Worm (Caenorhabditis elegans): ENCODE measurements around the gene srh-105.

srh-105 gene

DNA sequence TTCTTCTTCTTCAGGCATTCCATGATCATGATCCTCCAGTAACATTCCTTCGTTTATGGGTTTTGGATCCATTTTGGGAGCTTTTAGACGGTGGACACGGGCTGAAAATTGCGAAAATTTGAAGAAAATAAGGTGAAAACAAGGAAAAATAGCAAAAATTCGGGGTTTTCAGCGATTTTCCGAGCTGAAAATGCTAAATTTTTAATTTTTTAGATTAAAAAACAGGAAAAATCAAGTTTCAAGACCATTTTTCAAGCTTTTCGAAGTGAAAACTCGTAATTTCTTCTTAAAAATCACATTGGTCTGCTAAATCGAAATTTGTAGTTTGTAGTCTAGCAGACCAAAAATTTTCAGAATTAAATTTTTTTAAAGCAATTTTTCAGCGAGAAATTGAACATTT, 41.9 kb downstream of the srh-105 start, which contains the start of gene nfyb-1:
Gene nfyb-1 (minus strand): TSS at position 101 of the 400 bp plus-strand sequence.
- TF ChIP-seq elt-2 (tag; optimal IDR thresholded peaks at IDR 0.05) (no peak), nhr-77 (tag; optimal IDR thresholded peaks at IDR 0.05) (no peak), ceh-9 (tag; optimal IDR thresholded peaks at IDR 0.05) (no peak), nhr-76 (tag; optimal IDR thresholded peaks at IDR 0.05) (no peak), jun-1 (tag; optimal IDR thresholded peaks at IDR 0.05) (no peak), nhr-237 (tag; optimal IDR thresholded peaks at IDR 0.05) (no peak), sea-2 (GFP tag; optimal IDR thresholded peaks at IDR 0.05) (no peak), tbx-2 (tag; optimal IDR thresholded peaks at IDR 0.05) (no peak)

DNA sequence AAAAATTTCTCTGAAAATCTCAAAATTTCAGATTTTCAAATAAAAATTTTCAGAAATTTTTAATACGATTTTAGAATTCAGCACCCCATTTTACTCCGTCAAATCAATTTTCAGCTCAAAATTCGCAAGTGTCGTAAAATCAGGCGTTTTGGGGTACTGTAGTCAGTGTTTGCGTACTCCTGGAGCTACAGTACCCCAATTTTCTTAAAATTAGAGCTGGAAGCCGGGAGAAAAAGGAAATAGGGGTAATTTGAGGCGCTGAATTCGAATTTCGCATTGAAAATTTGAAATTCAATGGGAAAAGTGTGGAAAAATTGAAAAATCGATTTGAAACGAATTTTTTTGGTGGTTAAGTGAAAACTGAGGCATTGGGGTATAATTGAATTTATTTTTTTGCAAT, 47.8 kb downstream of the srh-105 start:
- no peak for TF ChIP-seq fkh-10 (GFP tag; optimal IDR thresholded peaks at IDR 0.05)
- TF ChIP-seq nhr-43 (tag; optimal IDR thresholded peaks at IDR 0.05; ENCODE audit: poor library complexity, severe bottlenecking) = no peak
- no peak for TF ChIP-seq tbx-2 (tag; optimal IDR thresholded peaks at IDR 0.05)
- TF ChIP-seq egl-27 (tag; optimal IDR thresholded peaks at IDR 0.05) = no peak
- TF ChIP-seq snpc-4 (tag; optimal IDR thresholded peaks at IDR 0.05) = no peak
- TF ChIP-seq mml-1 (tag; optimal IDR thresholded peaks at IDR 0.05) = no peak
- no peak for TF ChIP-seq aly-2 (tag; optimal IDR thresholded peaks at IDR 0.05)
- no peak for TF ChIP-seq nfya-1 (tag; optimal IDR thresholded peaks at IDR 0.05; ENCODE audit: insufficient read depth)
- TF ChIP-seq ceh-82 (tag; optimal IDR thresholded peaks at IDR 0.05) = no peak
- no peak for TF ChIP-seq skn-1 (tag; optimal IDR thresholded peaks at IDR 0.05)

DNA sequence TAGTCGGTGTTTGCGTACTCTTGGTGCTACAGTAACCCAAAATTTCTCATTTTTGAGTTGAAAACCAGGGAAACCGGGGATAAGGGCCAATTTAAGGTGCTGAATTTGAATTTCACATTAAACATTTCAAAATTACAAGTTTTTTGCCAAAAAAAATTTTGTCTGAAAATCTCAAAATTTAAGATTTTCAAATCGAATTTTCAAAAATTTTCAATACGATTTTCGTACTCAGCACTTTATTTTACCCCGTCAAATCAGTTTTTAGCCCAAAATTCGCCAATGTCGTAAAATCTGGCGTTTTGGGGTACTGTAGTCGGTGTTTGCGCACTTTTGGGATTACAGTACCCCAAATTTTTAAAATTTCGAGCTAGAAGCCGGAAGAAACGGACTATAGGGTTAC, 48.3 kb downstream of the srh-105 start, which contains the start of gene W10D9.3:
Gene W10D9.3 (minus strand): TSS at position 101 of the 400 bp plus-strand sequence.
- TF ChIP-seq unc-39 (tag; optimal IDR thresholded peaks at IDR 0.05) = no peak

All from whole organism, L3 larva.